Worm (Caenorhabditis elegans): ENCODE data around the gene cnnm-5.

cnnm-5 gene

ce11 chrIII:3867378-3867904 is 38.4 kb upstream of the cnnm-5 start, which contains the start of gene rpl-3 (continued):
- TF ChIP-seq nhr-120 (GFP tag; IDR thresholded peaks at IDR 0.05) (peak; percentile 99), nhr-27 (tag; optimal IDR thresholded peaks at IDR 0.05) (peak; percentile 99), snpc-1.3 (tag; optimal IDR thresholded peaks at IDR 0.05; ENCODE audit: insufficient read depth) (peak; percentile 98), tlf-1 (GFP tag; optimal IDR thresholded peaks at IDR 0.05) (peak; percentile 100), atf-7 (tag; optimal IDR thresholded peaks at IDR 0.05) (peak; percentile 100), nhr-179 (tag; optimal IDR thresholded peaks at IDR 0.05) (peak; percentile 68), aptf-3 (GFP tag; IDR thresholded peaks at IDR 0.05) (peak; percentile 96), ztf-6 (GFP tag; IDR thresholded peaks at IDR 0.05) (peak; percentile 100), ceh-58 (GFP tag; IDR thresholded peaks at IDR 0.05) (peak; percentile 98), F57A8.1 (GFP tag; optimal IDR thresholded peaks at IDR 0.05) (peak; percentile 89), unc-62 (GFP tag; optimal IDR thresholded peaks at IDR 0.05) (peak; percentile 86), hmg-1.2 (GFP tag; IDR thresholded peaks at IDR 0.05) (peak; percentile 98), ztf-26 (tag; optimal IDR thresholded peaks at IDR 0.05) (peak; percentile 100), ets-4 (GFP tag; optimal IDR thresholded peaks at IDR 0.05) (peak; percentile 100), F10E7.11 (tag; optimal IDR thresholded peaks at IDR 0.05) (peak; percentile 99), ceh-27 (GFP tag; optimal IDR thresholded peaks at IDR 0.05) (peak; percentile 100), cebp-1 (GFP tag; IDR thresholded peaks at IDR 0.05) (peak; percentile 98), cebp-1 (tag; optimal IDR thresholded peaks at IDR 0.05) (peak; percentile 100)

- peak; percentile 40 for TF ChIP-seq dpl-1 (GFP tag; optimal IDR thresholded peaks at IDR 0.05)
- peak; percentile 41; the same call in 1 of the 2 replicates for TF ChIP-seq madf-8 (GFP tag; conservative IDR thresholded peaks at IDR 0.05)
- no peak for TF ChIP-seq mes-4 (tag; optimal IDR thresholded peaks at IDR 0.05)
- no peak for TF ChIP-seq nfya-2 (GFP tag; IDR thresholded peaks at IDR 0.05)
- TF ChIP-seq tbx-9 (tag; optimal IDR thresholded peaks at IDR 0.05; ENCODE audit: borderline replicate concordance): no peak
- no peak for TF ChIP-seq hsf-1 (GFP tag; IDR thresholded peaks at IDR 0.05)
- no peak for TF ChIP-seq F39B2.1 (GFP tag; IDR thresholded peaks at IDR 0.05)
- TF ChIP-seq egl-44 (GFP tag; IDR thresholded peaks at IDR 0.05): no peak
- 0 out of 2 replicates have a peak, but pooled peaks have one; percentile 15 for TF ChIP-seq D2030.7 (GFP tag; IDR thresholded peaks at IDR 0.05)
- no peak for TF ChIP-seq unc-62 (GFP tag; optimal IDR thresholded peaks at IDR 0.05)
- TF ChIP-seq B0035.1 (tag; optimal IDR thresholded peaks at IDR 0.05): no peak
- TF ChIP-seq lin-40 (tag; optimal IDR thresholded peaks at IDR 0.05): peak; percentile 19
- TF ChIP-seq K12H6.12 (tag; optimal IDR thresholded peaks at IDR 0.05): peak; percentile 53
- no peak for TF ChIP-seq aptf-2 (GFP tag; conservative IDR thresholded peaks at IDR 0.05)
- no peak for TF ChIP-seq zim-3 (tag; optimal IDR thresholded peaks at IDR 0.05)
- TF ChIP-seq ama-1 (optimal IDR thresholded peaks at IDR 0.05): peak; percentile 11
- no peak for TF ChIP-seq ama-1 (GFP tag; optimal IDR thresholded peaks at IDR 0.05)
- no peak for TF ChIP-seq mxl-1 (tag; optimal IDR thresholded peaks at IDR 0.05)
- 0 out of 2 replicates have a peak, but pooled peaks have one; percentile 22 for TF ChIP-seq madf-3 (GFP tag; IDR thresholded peaks at IDR 0.05)
- peak; percentile 76 for TF ChIP-seq madf-6 (GFP tag; IDR thresholded peaks at IDR 0.05)
- peak; percentile 69 for TF ChIP-seq efl-1 (GFP tag; optimal IDR thresholded peaks at IDR 0.05)
- peak; percentile 35 for TF ChIP-seq F33H1.4 (GFP tag; IDR thresholded peaks at IDR 0.05)
- TF ChIP-seq F52B5.7 (tag; optimal IDR thresholded peaks at IDR 0.05): peak; percentile 30
- TF ChIP-seq nfyb-1 (GFP tag; IDR thresholded peaks at IDR 0.05): 0 out of 2 replicates have a peak, but pooled peaks have one; percentile 63
- TF ChIP-seq ceh-27 (GFP tag; optimal IDR thresholded peaks at IDR 0.05): no peak
- TF ChIP-seq ets-4 (GFP tag; optimal IDR thresholded peaks at IDR 0.05): no peak
- no peak for TF ChIP-seq ztf-18 (tag; optimal IDR thresholded peaks at IDR 0.05)
- no peak for TF ChIP-seq attf-5 (GFP tag; optimal IDR thresholded peaks at IDR 0.05)
- peak; percentile 59 for TF ChIP-seq lsl-1 (GFP tag; optimal IDR thresholded peaks at IDR 0.05)
These were observed 35.0 kb upstream of the cnnm-5 start, which contains the start of gene acs-19 for ce11 chrIII:3863814-3864507. acs-19 (plus strand) TSS chrIII:3864489.
